Fruit fly (Drosophila melanogaster) whole organism, wandering third instar larva: ENCODE measurements around the gene tal-1A.

ENCODE experiments used
- Abd-B ChIP-seq: fragments of >200 bp; optimal IDR thresholded peaks from 2 replicates; lab custom pipeline; 2017; ENCODE audit warnings: missing biosample characterization, missing genetic modification characterization
- CG32264 ChIP-seq: fragments of 200-800 bp; sonication (Bioruptor generic); optimal IDR thresholded peaks from 2 replicates; lab custom pipeline; 2016; ENCODE audit warnings: missing biosample characterization, missing genetic modification characterization
- CrebA ChIP-seq: fragments of 200-800 bp; sonication (Bioruptor generic); optimal IDR thresholded peaks from 2 replicates; lab custom pipeline; 2016; ENCODE audit warnings: missing biosample characterization, mild to moderate bottlenecking, missing genetic modification characterization, borderline replicate concordance
- Dif ChIP-seq: fragments of 200-275, 200-300 bp; sonication (Bioruptor generic); optimal IDR thresholded peaks from 2 replicates; lab custom pipeline; 2018; ENCODE audit warnings: missing biosample characterization, missing genetic modification characterization; ENCODE audit not compliant: partially characterized antibody
- GATAd ChIP-seq: sonication (Bioruptor generic); optimal IDR thresholded peaks from 2 replicates; lab custom pipeline; 2016; ENCODE audit warnings: missing biosample characterization, missing genetic modification characterization
- HLH106 ChIP-seq: fragments of 200-800 bp; optimal IDR thresholded peaks from 3 replicates; lab custom pipeline; 2019; ENCODE audit warnings: missing biosample characterization, mild to moderate bottlenecking, missing genetic modification characterization, moderate library complexity
- Hnf4 ChIP-seq: fragments of 200-800 bp; sonication (Bioruptor generic); optimal IDR thresholded peaks from 2 replicates; lab custom pipeline; 2016; ENCODE audit warnings: missing biosample characterization, mild to moderate bottlenecking, missing genetic modification characterization
- Hr78 ChIP-seq: fragments of >200 bp; optimal IDR thresholded peaks from 2 replicates; lab custom pipeline; 2017; ENCODE audit warnings: missing biosample characterization, missing genetic modification characterization
- Hr83 ChIP-seq: fragments of 200-300 bp; sonication (Bioruptor generic); optimal IDR thresholded peaks from 2 replicates; lab custom pipeline; 2016; ENCODE audit warnings: missing biosample characterization, mild to moderate bottlenecking, missing genetic modification characterization, moderate library complexity; ENCODE audit not compliant: poor library complexity, severe bottlenecking
- Mio ChIP-seq: sonication (Bioruptor generic); optimal IDR thresholded peaks from 2 replicates; lab custom pipeline; 2016; ENCODE audit warnings: missing biosample characterization, missing genetic modification characterization
- Myc ChIP-seq: fragments of >200 bp; optimal IDR thresholded peaks from 2 replicates; lab custom pipeline; 2017
- N ChIP-seq: fragments of >200 bp; optimal IDR thresholded peaks from 2 replicates; lab custom pipeline; 2018; ENCODE audit warnings: missing biosample characterization, missing external identifiers, missing genetic modification characterization
- OdsH ChIP-seq: fragments of 200-800 bp; sonication (Bioruptor generic); optimal IDR thresholded peaks from 2 replicates; lab custom pipeline; 2016; ENCODE audit warnings: missing biosample characterization, mild to moderate bottlenecking, missing genetic modification characterization
- Rel ChIP-seq, 2 experiments: fragments of 200-800 bp; sonication (Bioruptor generic) in 1 of 2; optimal IDR thresholded peaks; 2 replicates in 1 of 2; 3 replicates in 1 of 2; lab custom pipeline; 2016 to 2019; ENCODE audit warnings: mild to moderate bottlenecking in 2 of 2, missing biosample characterization in 2 of 2, missing genetic modification characterization in 2 of 2, moderate library complexity in 1 of 2
- Sp1 ChIP-seq: fragments of 200-800 bp; sonication (Bioruptor generic); optimal IDR thresholded peaks from 3 replicates; lab custom pipeline; 2019; ENCODE audit warnings: missing biosample characterization, mild to moderate bottlenecking, missing genetic modification characterization, moderate library complexity
- br ChIP-seq: fragments of 200-800 bp; sonication (Bioruptor generic); optimal IDR thresholded peaks from 2 replicates; lab custom pipeline; 2016; ENCODE audit warnings: missing biosample characterization, missing genetic modification characterization
- brk ChIP-seq: fragments of 200-800 bp; sonication (Bioruptor generic); optimal IDR thresholded peaks from 2 replicates; lab custom pipeline; 2016; ENCODE audit warnings: missing biosample characterization, mild to moderate bottlenecking, missing genetic modification characterization
- dl ChIP-seq, 2 experiments: fragments of 175-275, 200-275 bp in 1 of 2; fragments of 200-275 bp in 1 of 2; sonication (Bioruptor generic); optimal IDR thresholded peaks; lab custom pipeline; 2018; ENCODE audit warnings: mild to moderate bottlenecking in 2 of 2, missing biosample characterization in 2 of 2, missing genetic modification characterization in 2 of 2, moderate library complexity in 2 of 2; ENCODE audit not compliant: partially characterized antibody in 2 of 2, insufficient read depth in 1 of 2
- dmrt93B ChIP-seq: fragments of 200-800 bp; sonication (Bioruptor generic); optimal IDR thresholded peaks from 2 replicates; lab custom pipeline; 2018; ENCODE audit warnings: missing biosample characterization, mild to moderate bottlenecking, missing genetic modification characterization
- dsf ChIP-seq: sonication (Bioruptor generic); optimal IDR thresholded peaks from 2 replicates; lab custom pipeline; 2016; ENCODE audit warnings: missing biosample characterization, missing genetic modification characterization, borderline replicate concordance
- foxo ChIP-seq, 2 experiments: fragments of 200-800 bp; sonication (Bioruptor generic); optimal IDR thresholded peaks; 2 replicates in 1 of 2; 3 replicates in 1 of 2; lab custom pipeline; 2016 to 2017; ENCODE audit warnings: missing biosample characterization in 2 of 2, missing genetic modification characterization in 2 of 2
- fru ChIP-seq: fragments of 200-800 bp; sonication (Bioruptor generic); optimal IDR thresholded peaks from 3 replicates; lab custom pipeline; 2016; ENCODE audit warnings: missing biosample characterization, mild to moderate bottlenecking, missing genetic modification characterization
- h ChIP-seq: fragments of 200-800 bp; sonication (Bioruptor generic); optimal IDR thresholded peaks from 3 replicates; lab custom pipeline; 2016; ENCODE audit warnings: missing biosample characterization, mild to moderate bottlenecking, missing genetic modification characterization
- pan ChIP-seq: fragments of >200 bp; optimal IDR thresholded peaks from 2 replicates; lab custom pipeline; 2017
- psq ChIP-seq: fragments of 200-800 bp; sonication (Bioruptor generic); optimal IDR thresholded peaks from 3 replicates; lab custom pipeline; 2017; ENCODE audit warnings: missing biosample characterization, mild to moderate bottlenecking, missing genetic modification characterization, moderate library complexity
- rgr ChIP-seq: fragments of 200-800 bp; sonication (Bioruptor generic); optimal IDR thresholded peaks from 3 replicates; lab custom pipeline; 2016; ENCODE audit warnings: missing biosample characterization, mild to moderate bottlenecking, missing genetic modification characterization
- sage ChIP-seq: fragments of 200-800 bp; sonication (Bioruptor generic); optimal IDR thresholded peaks from 2 replicates; lab custom pipeline; 2016; ENCODE audit warnings: missing biosample characterization, mild to moderate bottlenecking, missing genetic modification characterization
- sv ChIP-seq: fragments of 200-800 bp; sonication (Bioruptor generic); optimal IDR thresholded peaks from 3 replicates; lab custom pipeline; 2016; ENCODE audit warnings: missing biosample characterization, missing genetic modification characterization
- woc ChIP-seq: sonication (Bioruptor generic); optimal IDR thresholded peaks from 2 replicates; lab custom pipeline; 2016; ENCODE audit warnings: missing biosample characterization, mild to moderate bottlenecking, missing genetic modification characterization

Gene tal-1A

DNA sequence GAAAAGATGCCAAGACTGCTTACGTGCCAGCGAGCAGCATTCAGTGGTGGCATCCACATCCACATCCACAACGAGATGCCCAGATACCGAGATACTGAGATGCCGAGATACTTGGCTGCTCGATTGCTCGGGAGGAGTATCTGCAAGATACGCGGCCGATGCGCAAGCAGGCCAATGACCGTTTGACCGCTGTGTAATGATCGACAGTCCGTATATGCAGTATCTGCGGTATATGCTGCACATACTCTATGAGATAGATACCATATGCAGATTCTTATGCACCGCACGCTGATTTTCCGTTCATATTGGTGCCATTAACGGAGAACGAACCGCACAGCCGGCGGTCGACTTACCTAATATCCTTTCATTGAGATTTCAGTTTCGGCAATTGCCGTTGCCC is 3.6 kb upstream of the tal-1A start:
- TF ChIP-seq dsf (GFP tag; lab: Kevin White, UChicago) = no peak
- TF ChIP-seq N (GFP tag; lab: Kevin White, UChicago) = no peak
- TF ChIP-seq dmrt93B (GFP tag; lab: Kevin White, UChicago) = no peak
- no peak for TF ChIP-seq woc
- TF ChIP-seq psq (GFP tag; lab: Kevin White, UChicago) = no peak
- no peak for TF ChIP-seq brk (GFP tag; lab: Kevin White, UChicago)
- TF ChIP-seq CG32264 (GFP tag; lab: Kevin White, UChicago) = no peak
- TF ChIP-seq h (GFP tag; lab: Kevin White, UChicago) = no peak
- no peak for TF ChIP-seq dl (GFP tag; optimal IDR thresholded peaks at IDR 0.05; lab: Kevin White, UChicago; ENCODE audit: insufficient read depth in 1 of 2, partially characterized antibody in 2 of 2)
- no peak for TF ChIP-seq pan (lab: Kevin White, UChicago)
- no peak for TF ChIP-seq rgr (GFP tag; lab: Kevin White, UChicago)
- no peak for TF ChIP-seq sv
- no peak for TF ChIP-seq Mio (GFP tag; lab: Kevin White, UChicago)
- TF ChIP-seq, all 38 proteins: peak for 0

DNA sequence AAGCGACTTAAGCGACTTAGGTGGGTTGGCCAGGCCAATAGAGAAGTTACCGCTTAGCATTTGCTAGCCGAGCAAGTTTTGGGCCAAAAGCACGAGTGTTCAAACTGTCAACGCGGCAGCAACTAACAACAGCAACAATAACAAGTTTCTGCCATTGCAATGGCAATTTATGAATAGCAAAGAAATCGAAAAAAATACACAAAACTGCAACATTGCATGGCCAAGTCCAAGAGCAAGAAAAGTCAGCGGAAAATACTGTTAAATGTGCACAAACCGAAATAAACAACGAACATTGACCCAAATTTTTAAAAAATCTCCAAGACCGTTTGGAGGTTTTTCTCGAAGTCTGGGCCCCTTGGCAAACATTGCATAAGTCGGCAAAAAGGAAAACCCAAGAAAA is 2.6 kb upstream of the tal-1A start:
- TF ChIP-seq h (GFP tag; lab: Kevin White, UChicago) (no peak), sv (no peak), pan (lab: Kevin White, UChicago) (no peak), Mio (GFP tag; lab: Kevin White, UChicago) (no peak), Hr83 (no peak), Hr78 (GFP tag; lab: Kevin White, UChicago) (no peak)

- TF ChIP-seq woc (no peak), br (no peak), foxo (GFP tag; optimal IDR thresholded peaks at IDR 0.05; lab: Kevin White, UChicago) (no peak), Hr83 (no peak), CrebA (GFP tag; lab: Kevin White, UChicago) (no peak), Hr78 (GFP tag; lab: Kevin White, UChicago) (no peak), dmrt93B (GFP tag; lab: Kevin White, UChicago) (no peak), Mio (GFP tag; lab: Kevin White, UChicago) (no peak), GATAd (no peak), Abd-B (GFP tag; lab: Kevin White, UChicago) (no peak), fru (GFP tag; lab: Kevin White, UChicago) (no peak), Hnf4 (GFP tag; lab: Kevin White, UChicago) (no peak)
- TF ChIP-seq, all 38 proteins: peak for 0
Observed at dm6 chr3R:13811737-13812136, 1.2 kb upstream of the tal-1A start.

dm6 chr3R:13815022-13815440 is 2.1 kb downstream of the tal-1A start:
- no peak for TF ChIP-seq dl (GFP tag; optimal IDR thresholded peaks at IDR 0.05; lab: Kevin White, UChicago; ENCODE audit: insufficient read depth in 1 of 2, partially characterized antibody in 2 of 2)
- no peak for TF ChIP-seq dmrt93B (GFP tag; lab: Kevin White, UChicago)
- no peak for TF ChIP-seq N (GFP tag; lab: Kevin White, UChicago)
- TF ChIP-seq OdsH (GFP tag; lab: Kevin White, UChicago) = no peak
- no peak for TF ChIP-seq sage (GFP tag; lab: Kevin White, UChicago)
- TF ChIP-seq Dif (GFP tag; lab: Kevin White, UChicago) = no peak
- TF ChIP-seq foxo (GFP tag; optimal IDR thresholded peaks at IDR 0.05; lab: Kevin White, UChicago) = no peak
- TF ChIP-seq dsf (GFP tag; lab: Kevin White, UChicago) = no peak
- TF ChIP-seq rgr (GFP tag; lab: Kevin White, UChicago) = no peak
- no peak for TF ChIP-seq CrebA (GFP tag; lab: Kevin White, UChicago)
- no peak for TF ChIP-seq Rel (GFP tag; optimal IDR thresholded peaks at IDR 0.05; lab: Kevin White, UChicago)
- TF ChIP-seq Rel (tag; optimal IDR thresholded peaks at IDR 0.05; lab: Kevin White, UChicago) = no peak
- no peak for TF ChIP-seq Sp1 (GFP tag; lab: Kevin White, UChicago)
- TF ChIP-seq HLH106 (tag; lab: Kevin White, UChicago) = no peak
- no peak for TF ChIP-seq Hr83
- no peak for TF ChIP-seq Myc
